Worm (Caenorhabditis elegans) whole organism, L3 larva: Measurements from ENCODE around the gene rec-8.

Source experiments
- R02D3.7 ChIP-seq: fragments of 150-350 bp; optimal IDR thresholded peaks from 2 replicates; lab custom pipeline; 2014; ENCODE audit warnings: missing biosample characterization, missing genetic modification characterization
- ZK546.5 ChIP-seq: sonication (generic microtip); optimal IDR thresholded peaks from 2 replicates; lab custom pipeline; 2017; ENCODE audit warnings: missing biosample characterization, missing genetic modification characterization
- aly-2 ChIP-seq: fragments of 150-350 bp; optimal IDR thresholded peaks from 2 replicates; lab custom pipeline; 2014; ENCODE audit warnings: missing biosample characterization, missing genetic modification characterization
- ama-1 ChIP-seq: fragments of 150-350 bp; optimal IDR thresholded peaks from 2 replicates; lab custom pipeline; 2018
- ceh-16 ChIP-seq: sonication (generic microtip); optimal IDR thresholded peaks from 2 replicates; lab custom pipeline; 2017; ENCODE audit warnings: missing biosample characterization, missing genetic modification characterization
- ceh-28 ChIP-seq: fragments of 150-350 bp; optimal IDR thresholded peaks from 2 replicates; lab custom pipeline; 2014; ENCODE audit warnings: missing biosample characterization, missing genetic modification reagents, missing genetic modification characterization
- ceh-82 ChIP-seq: fragments of 150-350 bp; optimal IDR thresholded peaks from 2 replicates; lab custom pipeline; 2014; ENCODE audit warnings: missing biosample characterization, missing genetic modification characterization
- ceh-9 ChIP-seq: sonication (generic microtip); optimal IDR thresholded peaks from 2 replicates; lab custom pipeline; 2018; ENCODE audit warnings: missing biosample characterization, missing genetic modification characterization
- daf-12 ChIP-seq: fragments of 150-350 bp; optimal IDR thresholded peaks from 2 replicates; lab custom pipeline; 2014; ENCODE audit warnings: missing biosample characterization, missing genetic modification reagents, missing genetic modification characterization
- egl-27 ChIP-seq: sonication (generic microtip); optimal IDR thresholded peaks from 4 replicates; lab custom pipeline; 2017; ENCODE audit warnings: missing biosample characterization, missing genetic modification reagents, missing genetic modification characterization
- egl-5 ChIP-seq: fragments of 150-350 bp; optimal IDR thresholded peaks from 2 replicates; lab custom pipeline; 2017; ENCODE audit warnings: missing biosample characterization, missing genetic modification reagents, missing genetic modification characterization, inconsistent platforms
- elt-1 ChIP-seq: fragments of 150-350 bp; optimal IDR thresholded peaks from 2 replicates; lab custom pipeline; 2014; ENCODE audit warnings: missing biosample characterization, missing genetic modification characterization
- elt-2 ChIP-seq: sonication (generic microtip); optimal IDR thresholded peaks from 2 replicates; lab custom pipeline; 2016; ENCODE audit warnings: missing genetic modification reagents, mild to moderate bottlenecking, missing genetic modification characterization, missing compliant biosample characterization
- elt-3 ChIP-seq, 3 experiments: fragments of 150-350 bp in 1 of 3; sonication (generic microtip) in 2 of 3; optimal IDR thresholded peaks; 2 replicates in 2 of 3; 4 replicates in 1 of 3; lab custom pipeline; 2014 to 2017; ENCODE audit warnings: missing biosample characterization in 3 of 3, missing genetic modification characterization in 3 of 3
- eor-1 ChIP-seq, 2 experiments: fragments of 150-350 bp; optimal IDR thresholded peaks; 2 replicates each; lab custom pipeline; 2014 to 2018; ENCODE audit warnings: missing biosample characterization in 2 of 2, missing genetic modification characterization in 2 of 2
- fkh-10 ChIP-seq: sonication (generic microtip); optimal IDR thresholded peaks from 2 replicates; lab custom pipeline; 2017; ENCODE audit warnings: missing biosample characterization, missing genetic modification reagents, missing genetic modification characterization
- fkh-2 ChIP-seq: fragments of 150-350 bp; optimal IDR thresholded peaks from 2 replicates; lab custom pipeline; 2014; ENCODE audit warnings: missing biosample characterization, missing genetic modification reagents, missing genetic modification characterization
- fos-1 ChIP-seq: fragments of 150-350 bp; optimal IDR thresholded peaks from 2 replicates; lab custom pipeline; 2014; ENCODE audit warnings: missing biosample characterization, missing genetic modification characterization
- hmg-11 ChIP-seq: sonication (generic microtip); optimal IDR thresholded peaks from 2 replicates; lab custom pipeline; 2016; ENCODE audit warnings: missing genetic modification characterization, missing compliant biosample characterization
- jun-1 ChIP-seq: fragments of 150-350 bp; optimal IDR thresholded peaks from 2 replicates; lab custom pipeline; 2014; ENCODE audit warnings: missing biosample characterization, missing genetic modification reagents, missing genetic modification characterization
- lin-15B ChIP-seq: fragments of 150-350 bp; optimal IDR thresholded peaks from 2 replicates; lab custom pipeline; 2014; ENCODE audit warnings: missing biosample characterization, missing genetic modification characterization
- lin-39 ChIP-seq: fragments of 150-350 bp; optimal IDR thresholded peaks from 2 replicates; lab custom pipeline; 2018; ENCODE audit warnings: missing biosample characterization, missing genetic modification reagents, missing genetic modification characterization
- lsy-12 ChIP-seq: sonication (generic microtip); optimal IDR thresholded peaks from 2 replicates; lab custom pipeline; 2016; ENCODE audit warnings: mild to moderate bottlenecking, missing genetic modification characterization, missing compliant biosample characterization
- mdl-1 ChIP-seq: fragments of 150-350 bp; optimal IDR thresholded peaks from 2 replicates; lab custom pipeline; 2014; ENCODE audit warnings: missing biosample characterization, missing genetic modification characterization
- mml-1 ChIP-seq: fragments of 150-350 bp; sonication (generic microtip); optimal IDR thresholded peaks from 3 replicates; lab custom pipeline; 2014; ENCODE audit warnings: missing biosample characterization, missing genetic modification characterization
- nfya-1 ChIP-seq: sonication (generic microtip); optimal IDR thresholded peaks from 2 replicates; lab custom pipeline; 2017; ENCODE audit warnings: missing genetic modification characterization, mild to moderate bottlenecking, missing compliant biosample characterization, antibody characterized with exemption, moderate library complexity; ENCODE audit not compliant: insufficient read depth
- nhr-11 ChIP-seq: fragments of 150-350 bp; optimal IDR thresholded peaks from 2 replicates; lab custom pipeline; 2014; ENCODE audit warnings: missing biosample characterization, missing genetic modification characterization
- nhr-12 ChIP-seq: fragments of 150-350 bp; optimal IDR thresholded peaks from 2 replicates; lab custom pipeline; 2014; ENCODE audit warnings: missing biosample characterization, missing genetic modification characterization
- nhr-23 ChIP-seq: fragments of 150-350 bp; optimal IDR thresholded peaks from 2 replicates; lab custom pipeline; 2014; ENCODE audit warnings: missing biosample characterization, missing genetic modification reagents, missing genetic modification characterization
- nhr-25 ChIP-seq: sonication (generic microtip); optimal IDR thresholded peaks from 2 replicates; lab custom pipeline; 2017; ENCODE audit warnings: missing biosample characterization, missing genetic modification characterization
- nhr-28 ChIP-seq: fragments of 150-350 bp; optimal IDR thresholded peaks from 2 replicates; lab custom pipeline; 2014; ENCODE audit warnings: missing biosample characterization, missing genetic modification characterization
- nhr-43 ChIP-seq: sonication (generic microtip); optimal IDR thresholded peaks from 2 replicates; lab custom pipeline; 2016; ENCODE audit warnings: mild to moderate bottlenecking, missing genetic modification characterization, missing compliant biosample characterization; ENCODE audit not compliant: poor library complexity, severe bottlenecking
- nhr-76 ChIP-seq: fragments of 150-350 bp; sonication (generic microtip); optimal IDR thresholded peaks from 5 replicates; lab custom pipeline; 2014; ENCODE audit warnings: missing biosample characterization, missing genetic modification characterization
- nhr-77 ChIP-seq: fragments of 150-350 bp; optimal IDR thresholded peaks from 2 replicates; lab custom pipeline; 2014; ENCODE audit warnings: missing biosample characterization, missing genetic modification characterization
- pha-4 ChIP-seq: fragments of 150-350 bp; optimal IDR thresholded peaks from 2 replicates; lab custom pipeline; 2014; ENCODE audit warnings: missing biosample characterization, missing genetic modification reagents, missing genetic modification characterization
- pqm-1 ChIP-seq: fragments of 150-350 bp; optimal IDR thresholded peaks from 2 replicates; lab custom pipeline; 2017; ENCODE audit warnings: missing biosample characterization, missing genetic modification characterization, inconsistent platforms
- sea-2 ChIP-seq: fragments of 150-350 bp; sonication (generic microtip); optimal IDR thresholded peaks from 4 replicates; lab custom pipeline; 2014; ENCODE audit warnings: missing biosample characterization, missing genetic modification reagents, missing genetic modification characterization
- skn-1 ChIP-seq: fragments of 150-350 bp; optimal IDR thresholded peaks from 2 replicates; lab custom pipeline; 2014; ENCODE audit warnings: missing biosample characterization, missing genetic modification characterization
- snpc-4 ChIP-seq: fragments of 150-350 bp; optimal IDR thresholded peaks from 2 replicates; lab custom pipeline; 2014; ENCODE audit warnings: missing biosample characterization, missing genetic modification characterization
- tbx-2 ChIP-seq: sonication (generic microtip); optimal IDR thresholded peaks from 2 replicates; lab custom pipeline; 2016; ENCODE audit warnings: mild to moderate bottlenecking, missing genetic modification characterization, missing compliant biosample characterization
- unc-39 ChIP-seq: sonication (generic microtip); optimal IDR thresholded peaks from 4 replicates; lab custom pipeline; 2017; ENCODE audit warnings: missing biosample characterization, missing genetic modification characterization
- unc-62 ChIP-seq: fragments of 150-350 bp; sonication (generic microtip); optimal IDR thresholded peaks from 4 replicates; lab custom pipeline; 2014; ENCODE audit warnings: missing biosample characterization, missing genetic modification reagents, missing genetic modification characterization
- zag-1 ChIP-seq: fragments of 150-350 bp; optimal IDR thresholded peaks from 2 replicates; lab custom pipeline; 2014; ENCODE audit warnings: missing biosample characterization, missing genetic modification characterization
- ztf-11 ChIP-seq: fragments of 150-350 bp; optimal IDR thresholded peaks from 2 replicates; lab custom pipeline; 2014; ENCODE audit warnings: missing biosample characterization, missing genetic modification characterization
- ztf-4 ChIP-seq: fragments of 150-350 bp; optimal IDR thresholded peaks from 2 replicates; lab custom pipeline; 2014; ENCODE audit warnings: missing biosample characterization, missing genetic modification characterization

The rec-8 gene

DNA sequence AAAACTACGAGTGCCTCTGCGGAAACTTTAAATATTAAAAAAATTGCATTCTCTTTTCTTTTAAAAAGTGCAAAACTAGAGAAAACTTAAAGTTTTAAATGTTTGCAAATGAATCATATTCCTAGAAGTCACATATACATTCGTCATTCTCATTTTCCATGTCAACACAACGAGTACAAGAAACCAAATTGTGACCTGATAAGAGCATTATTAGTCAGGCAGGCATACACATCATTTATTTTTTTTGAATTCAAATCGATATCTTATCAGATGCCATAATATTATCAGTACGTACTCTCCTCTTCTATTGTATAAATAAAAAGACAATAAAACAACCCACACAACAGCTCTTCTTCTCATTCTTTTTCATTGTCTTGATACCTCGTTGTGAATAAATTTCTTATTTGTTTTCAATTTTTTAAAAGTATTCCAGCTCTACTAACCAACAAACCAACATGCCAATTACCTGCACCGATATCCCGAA is 5.7 kb downstream of the rec-8 start, which contains the start of gene W02A2.9:
Gene W02A2.9 (plus strand): TSS at position 434 of the 484 bp plus-strand sequence.
- TF ChIP-seq jun-1 (tag; lab: Kevin White, UChicago) (peak; percentile 60), lin-15B (tag; lab: Kevin White, UChicago) (no peak), pha-4 (tag; lab: Kevin White, UChicago) (peak; percentile 87), nhr-28 (tag; lab: Kevin White, UChicago) (no peak), nfya-1 (tag; lab: Kevin White, UChicago) (no peak), elt-2 (tag; lab: Kevin White, UChicago) (peak; percentile 89), pqm-1 (tag; lab: Kevin White, UChicago) (peak; percentile 99)
- TF ChIP-seq, all 47 proteins: peak for 4

DNA sequence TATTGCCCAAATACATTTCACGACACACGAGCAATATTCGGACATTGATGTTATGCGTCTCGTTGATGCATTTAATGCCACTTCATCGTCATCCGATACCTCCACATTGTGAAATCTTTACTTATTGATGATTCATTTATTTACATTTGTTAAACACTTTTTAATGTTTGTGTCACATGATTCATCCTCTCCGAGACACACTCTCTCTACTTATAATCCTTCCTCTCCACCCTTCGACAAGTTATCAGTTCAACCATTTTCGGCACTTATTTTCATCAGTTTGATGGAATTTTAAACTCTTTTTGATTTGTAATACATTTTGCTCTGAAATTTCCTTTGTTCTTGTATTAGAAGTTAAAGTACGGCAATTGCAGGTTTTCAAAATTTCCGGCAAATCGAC is 6.9 kb downstream of the rec-8 start:
- TF ChIP-seq nhr-25 (no peak), ama-1 (lab: Kevin White, UChicago) (no peak), mdl-1 (tag; lab: Kevin White, UChicago) (no peak), nhr-76 (no peak), ceh-9 (no peak), fkh-2 (tag; lab: Kevin White, UChicago) (no peak), hmg-11 (tag; lab: Kevin White, UChicago) (no peak), aly-2 (no peak), ceh-28 (tag; lab: Kevin White, UChicago) (no peak), nhr-28 (tag; lab: Kevin White, UChicago) (no peak), egl-5 (no peak), unc-39 (tag; lab: Kevin White, UChicago) (no peak), fos-1 (peak; percentile 36), pqm-1 (tag; lab: Kevin White, UChicago) (peak; percentile 64), unc-62 (no peak), daf-12 (no peak), snpc-4 (no peak), egl-27 (tag; lab: Kevin White, UChicago) (no peak), lin-39 (tag; lab: Kevin White, UChicago) (no peak), ceh-82 (tag; lab: Kevin White, UChicago) (no peak), nhr-43 (tag; lab: Kevin White, UChicago) (no peak), jun-1 (tag; lab: Kevin White, UChicago) (peak; percentile 85), pha-4 (tag; lab: Kevin White, UChicago) (peak; percentile 99), ceh-16 (tag; lab: Kevin White, UChicago) (no peak), elt-3 (tag; optimal IDR thresholded peaks at IDR 0.05; lab: Kevin White, UChicago) (no peak), nhr-11 (tag; lab: Kevin White, UChicago) (no peak), lin-15B (tag; lab: Kevin White, UChicago) (no peak), elt-2 (tag; lab: Kevin White, UChicago) (peak; percentile 66), tbx-2 (tag; lab: Kevin White, UChicago) (no peak), sea-2 (GFP tag; lab: Kevin White, UChicago) (no peak), ztf-11 (no peak), R02D3.7 (tag; lab: Kevin White, UChicago) (no peak), nhr-77 (no peak), mml-1 (tag; lab: Kevin White, UChicago) (no peak), nhr-12 (tag; lab: Kevin White, UChicago) (no peak), ztf-4 (tag; lab: Kevin White, UChicago) (no peak), nhr-23 (tag; lab: Kevin White, UChicago) (no peak), eor-1 (tag; optimal IDR thresholded peaks at IDR 0.05; lab: Kevin White, UChicago) (no peak), elt-1 (tag; lab: Kevin White, UChicago) (no peak), skn-1 (no peak), lsy-12 (tag; lab: Kevin White, UChicago) (no peak), zag-1 (tag; lab: Kevin White, UChicago) (no peak), fkh-10 (GFP tag; lab: Kevin White, UChicago) (no peak), ZK546.5 (tag; lab: Kevin White, UChicago) (no peak)
